Worm (Caenorhabditis elegans): ENCODE data around the gene pqn-75.

Gene pqn-75

DNA sequence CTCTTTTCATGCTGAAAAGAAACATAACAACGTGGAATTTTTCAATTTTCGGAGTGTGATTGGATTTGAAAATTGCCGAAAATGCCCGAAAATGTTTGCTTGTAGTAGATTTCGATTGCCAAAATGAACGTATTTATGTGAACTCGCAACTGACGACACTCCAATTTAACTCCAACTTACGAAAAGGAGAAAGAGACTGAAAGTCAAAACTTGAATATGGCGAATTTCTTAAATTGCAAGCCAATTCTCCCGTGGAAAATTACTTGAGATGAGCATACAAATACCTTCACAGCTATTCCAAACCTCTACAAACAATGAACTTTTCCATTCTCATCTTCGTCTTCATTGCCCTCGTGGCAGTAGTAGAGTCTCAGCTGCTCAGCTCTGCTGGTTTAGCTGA, 10.5 kb downstream of the pqn-75 start:
- TF ChIP-seq nhr-90 (tag; optimal IDR thresholded peaks at IDR 0.05; ENCODE audit: poor library complexity), result no peak
- no peak for TF ChIP-seq fos-1 (tag; optimal IDR thresholded peaks at IDR 0.05)
- TF ChIP-seq nhr-76 (tag; optimal IDR thresholded peaks at IDR 0.05), result no peak
- TF ChIP-seq efl-3 (GFP tag; optimal IDR thresholded peaks at IDR 0.05), result no peak
- no peak for TF ChIP-seq tbx-2 (tag; optimal IDR thresholded peaks at IDR 0.05)
- no peak for TF ChIP-seq mep-1 (tag; optimal IDR thresholded peaks at IDR 0.05)
- TF ChIP-seq lin-35 (GFP tag; optimal IDR thresholded peaks at IDR 0.05), result no peak
- TF ChIP-seq unc-130 (tag; optimal IDR thresholded peaks at IDR 0.05), result no peak
- no peak for TF ChIP-seq lir-3 (tag; optimal IDR thresholded peaks at IDR 0.05; ENCODE audit: poor library complexity)
- TF ChIP-seq pag-3 (tag; optimal IDR thresholded peaks at IDR 0.05; ENCODE audit: borderline replicate concordance, insufficient read depth), result no peak
- no peak for TF ChIP-seq ceh-88 (GFP tag; IDR thresholded peaks at IDR 0.05)
- TF ChIP-seq aha-1 (tag; optimal IDR thresholded peaks at IDR 0.05), result no peak
- no peak for TF ChIP-seq lin-14 (GFP tag; optimal IDR thresholded peaks at IDR 0.05)
- no peak for TF ChIP-seq mab-9 (GFP tag; IDR thresholded peaks at IDR 0.05)
- no peak for TF ChIP-seq lsy-2 (tag; optimal IDR thresholded peaks at IDR 0.05)
- TF ChIP-seq grh-1 (GFP tag; IDR thresholded peaks at IDR 0.05), result no peak
- no peak for TF ChIP-seq ceh-63 (GFP tag; optimal IDR thresholded peaks at IDR 0.05)
- TF ChIP-seq unc-86 (tag; optimal IDR thresholded peaks at IDR 0.05), result no peak

- no peak for TF ChIP-seq skn-1 (tag; optimal IDR thresholded peaks at IDR 0.05)
- TF ChIP-seq egl-27 (tag; optimal IDR thresholded peaks at IDR 0.05), result no peak
Observed at ce11 chrIV:4083094-4083493, 11.0 kb downstream of the pqn-75 start.

DNA sequence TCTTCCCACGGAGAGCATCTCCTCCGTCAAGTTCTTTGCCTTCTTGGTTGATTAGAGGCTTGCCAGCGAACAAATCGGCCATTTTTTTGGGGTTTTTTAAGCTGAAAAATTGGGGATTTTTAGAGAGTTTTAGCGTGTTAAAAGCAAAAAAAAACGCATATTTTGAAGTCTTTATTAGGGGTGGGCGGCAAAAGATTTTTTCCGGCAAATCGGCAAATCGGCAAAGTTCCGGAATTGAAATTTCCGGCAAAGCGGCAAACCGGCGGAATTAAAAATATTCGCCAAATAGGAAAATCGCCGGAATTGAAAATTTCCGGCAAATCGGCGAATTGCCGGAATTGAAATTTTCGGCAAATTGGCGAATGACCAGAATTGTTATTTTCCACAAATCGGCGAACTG, 12.0 kb downstream of the pqn-75 start, which contains the start of gene C35B1.5:
C35B1.5 (minus strand) TSS at position 101 of the 400 bp plus-strand sequence.
- no peak for TF ChIP-seq lir-3 (tag; optimal IDR thresholded peaks at IDR 0.05; ENCODE audit: poor library complexity)
- TF ChIP-seq nhr-90 (tag; optimal IDR thresholded peaks at IDR 0.05; ENCODE audit: poor library complexity), result no peak
- TF ChIP-seq snpc-4 (tag; optimal IDR thresholded peaks at IDR 0.05), result no peak
- no peak for TF ChIP-seq C34B4.2 (tag; optimal IDR thresholded peaks at IDR 0.05)
- no peak for TF ChIP-seq efl-3 (GFP tag; optimal IDR thresholded peaks at IDR 0.05)
- TF ChIP-seq ztf-4 (tag; optimal IDR thresholded peaks at IDR 0.05), result no peak
- TF ChIP-seq F16B12.6 (tag; optimal IDR thresholded peaks at IDR 0.05), result no peak
- no peak for TF ChIP-seq lin-15B (tag; optimal IDR thresholded peaks at IDR 0.05)

- no peak for TF ChIP-seq mef-2 (tag; optimal IDR thresholded peaks at IDR 0.05)
- TF ChIP-seq nhr-28 (tag; optimal IDR thresholded peaks at IDR 0.05), result no peak
- no peak for TF ChIP-seq nhr-20 (tag; optimal IDR thresholded peaks at IDR 0.05)
- no peak for TF ChIP-seq dpl-1 (GFP tag; optimal IDR thresholded peaks at IDR 0.05)
- peak; percentile 48 for TF ChIP-seq elt-2 (tag; optimal IDR thresholded peaks at IDR 0.05)
- TF ChIP-seq skn-1 (tag; optimal IDR thresholded peaks at IDR 0.05), result peak; percentile 98
- no peak for TF ChIP-seq nhr-84 (tag; optimal IDR thresholded peaks at IDR 0.05)
- peak; percentile 8 for TF ChIP-seq blmp-1 (tag; optimal IDR thresholded peaks at IDR 0.05)
- peak in 1 of 2 experiments; percentile 57 for TF ChIP-seq lin-35 (GFP tag; optimal IDR thresholded peaks at IDR 0.05)
- TF ChIP-seq tlp-1 (tag; optimal IDR thresholded peaks at IDR 0.05), result no peak
- peak; percentile 7 for TF ChIP-seq nhr-90 (tag; optimal IDR thresholded peaks at IDR 0.05; ENCODE audit: poor library complexity)
- TF ChIP-seq snu-23 (GFP tag; optimal IDR thresholded peaks at IDR 0.05), result peak; percentile 27
- TF ChIP-seq nhr-19 (GFP tag; conservative IDR thresholded peaks at IDR 0.05), result peak; percentile 28; the same call in 1 of the 2 replicates
- TF ChIP-seq nhr-85 (tag), result peak; percentile 83
- TF ChIP-seq pag-3 (tag; optimal IDR thresholded peaks at IDR 0.05; ENCODE audit: borderline replicate concordance, insufficient read depth), result no peak
- no peak for TF ChIP-seq ztf-4 (tag; optimal IDR thresholded peaks at IDR 0.05)
- no peak for TF ChIP-seq nhr-76 (tag; optimal IDR thresholded peaks at IDR 0.05)
- no peak for TF ChIP-seq fkh-4 (tag; optimal IDR thresholded peaks at IDR 0.05; ENCODE audit: borderline replicate concordance)
Observed at ce11 chrIV:4085022-4085421, 12.9 kb downstream of the pqn-75 start.
